Worm (Caenorhabditis elegans) whole organism, midembryonic: ENCODE measurements around the gene F41E6.12.

Experiments
- T22C8.4 ChIP-seq: fragments of 200-800 bp; sonication (Bioruptor generic); IDR thresholded peaks from 2 replicates; pipeline ENCODE4 v1.3.6; 2022; ENCODE audit warnings: missing genetic modification characterization, missing compliant biosample characterization
- flt-1 ChIP-seq: fragments of 200-800 bp; sonication (Bioruptor generic); IDR thresholded peaks from 2 replicates; pipeline ENCODE4 v1.3.6; 2022; ENCODE audit warnings: missing genetic modification characterization, missing compliant biosample characterization
- klf-2 ChIP-seq: fragments of 200-800 bp; sonication (Bioruptor generic); conservative IDR thresholded peaks from 2 replicates; pipeline ENCODE4 v1.3.6; 2022; ENCODE audit warnings: missing genetic modification reagents, missing genetic modification characterization, missing compliant biosample characterization
- med-1 ChIP-seq: sonication (generic microtip); optimal IDR thresholded peaks from 2 replicates; lab custom pipeline; 2017; ENCODE audit warnings: missing genetic modification characterization, mild to moderate bottlenecking, missing compliant biosample characterization, antibody characterized with exemption, missing genetic modification reagents; ENCODE audit not compliant: insufficient read depth
- ref-1 ChIP-seq: fragments of 200-800 bp; sonication (Bioruptor generic); conservative IDR thresholded peaks from 2 replicates; pipeline ENCODE4 v1.3.6; 2022; ENCODE audit warnings: missing genetic modification reagents, missing genetic modification characterization, missing compliant biosample characterization

- no peak for TF ChIP-seq flt-1 (GFP tag; lab: Robert Waterston, UW)
- TF ChIP-seq klf-2 (GFP tag; lab: Robert Waterston, UW), result no peak
- no peak for TF ChIP-seq ref-1
- TF ChIP-seq med-1 (GFP tag; lab: Kevin White, UChicago), result no peak
- TF ChIP-seq T22C8.4 (GFP tag; lab: Robert Waterston, UW), result no peak
These were observed 24.3 kb upstream of the F41E6.12 start for ce11 chrV:8653080-8653821.
